Worm (Caenorhabditis elegans) whole organism, L4/young adult: ENCODE measurements around the gene F25B3.2.

Experiments used
- W03F9.2 ChIP-seq: fragments of 150-350 bp; optimal IDR thresholded peaks from 2 replicates; lab custom pipeline; 2014; ENCODE audit warnings: missing biosample characterization, missing genetic modification characterization
- dao-5 ChIP-seq: sonication (generic microtip); optimal IDR thresholded peaks from 2 replicates; lab custom pipeline; 2016; ENCODE audit warnings: missing genotype, missing genetic modification characterization, moderate library complexity, missing compliant biosample characterization
- him-1 ChIP-seq: sonication (generic microtip); optimal IDR thresholded peaks from 2 replicates; lab custom pipeline; 2016; ENCODE audit warnings: missing genotype, missing genetic modification reagents, missing genetic modification characterization, missing compliant biosample characterization

The F25B3.2 gene

DNA sequence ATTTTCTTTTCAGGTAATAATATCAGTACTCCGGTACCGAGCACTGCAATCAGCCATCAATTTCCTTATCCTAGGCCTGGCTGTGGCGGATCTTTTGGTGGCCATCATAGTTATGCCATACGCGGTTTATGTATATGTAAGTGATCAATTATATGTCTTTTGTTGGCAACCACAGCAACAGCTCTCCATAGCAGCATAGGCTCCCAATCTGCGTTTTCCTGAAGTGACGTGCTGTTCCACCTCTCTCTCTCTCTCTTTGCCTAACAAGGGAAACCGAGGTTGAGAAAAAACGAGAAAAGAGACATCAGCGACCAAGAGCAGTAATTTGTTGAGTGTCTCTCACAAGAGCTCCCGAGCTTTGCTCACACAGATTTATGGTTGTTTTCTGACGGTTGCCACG, 32.1 kb downstream of the F25B3.2 start:
- TF ChIP-seq W03F9.2 (tag; lab: Kevin White, UChicago), result no peak
- TF ChIP-seq him-1, result no peak
- TF ChIP-seq dao-5 (tag; lab: Kevin White, UChicago), result no peak

DNA sequence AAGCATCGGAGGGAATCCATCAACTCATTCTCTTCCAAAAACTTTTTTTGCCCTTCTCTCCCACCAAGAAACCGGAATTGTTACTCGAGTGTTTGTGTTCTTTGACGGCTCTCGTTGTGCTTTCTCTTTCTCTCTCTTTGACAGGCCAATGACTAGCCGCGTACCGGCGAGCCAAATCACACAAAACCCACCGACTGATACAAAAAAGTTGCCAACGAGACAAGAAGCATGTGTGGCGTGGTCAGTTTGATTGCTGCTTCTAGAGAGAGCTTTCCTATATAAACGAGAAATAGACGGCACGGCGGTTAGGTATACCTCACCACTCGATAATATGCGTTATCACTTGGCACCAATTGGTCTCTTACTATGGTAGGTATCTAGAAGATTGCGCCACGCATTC, 38.6 kb downstream of the F25B3.2 start, which contains the start of gene pqn-63:
Gene pqn-63 (plus strand): TSS at position 307 of the 400 bp plus-strand sequence.
- TF ChIP-seq dao-5 (tag; lab: Kevin White, UChicago) (no peak), W03F9.2 (tag; lab: Kevin White, UChicago) (no peak), him-1 (no peak)

DNA sequence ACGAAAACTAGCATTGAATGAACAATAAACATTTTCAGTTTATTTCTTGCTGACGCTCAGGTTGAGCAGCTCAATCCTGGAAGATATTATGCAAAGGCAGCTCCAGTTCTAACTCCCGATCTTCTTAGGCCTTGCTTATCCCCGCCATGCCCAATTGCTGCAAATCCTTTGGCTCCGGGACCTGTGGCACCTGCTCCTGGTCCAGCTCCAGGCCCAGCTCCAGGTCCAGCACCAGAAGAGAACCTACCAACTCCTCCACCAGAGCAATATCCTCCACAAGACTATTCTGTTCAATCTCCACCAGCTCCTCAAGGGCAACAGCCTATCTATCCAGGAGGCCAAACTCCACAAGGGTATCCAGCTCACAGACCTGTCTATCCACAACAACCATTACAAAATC, 39.0 kb downstream of the F25B3.2 start:
- TF ChIP-seq W03F9.2 (tag; lab: Kevin White, UChicago) (no peak), dao-5 (tag; lab: Kevin White, UChicago) (no peak), him-1 (no peak)

DNA sequence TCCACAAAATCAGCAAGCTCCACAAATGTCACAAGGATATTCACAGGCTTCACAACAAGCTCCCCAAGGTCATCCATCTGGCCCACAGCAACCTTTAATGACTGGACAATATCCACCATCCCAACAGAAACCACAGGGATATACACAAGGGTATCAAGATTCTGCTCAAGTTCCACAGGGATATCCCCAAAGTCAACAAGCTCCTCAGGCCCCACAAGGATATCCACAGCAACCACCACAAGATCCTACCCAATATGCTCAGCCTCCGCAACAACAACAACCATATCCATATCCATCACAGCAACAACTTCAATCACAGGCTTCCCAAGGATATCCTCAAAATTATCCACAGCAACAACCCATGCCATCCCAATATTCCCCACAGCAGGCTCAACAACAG, 39.6 kb downstream of the F25B3.2 start:
- TF ChIP-seq W03F9.2 (tag; lab: Kevin White, UChicago) (no peak), dao-5 (tag; lab: Kevin White, UChicago) (no peak), him-1 (no peak)

DNA sequence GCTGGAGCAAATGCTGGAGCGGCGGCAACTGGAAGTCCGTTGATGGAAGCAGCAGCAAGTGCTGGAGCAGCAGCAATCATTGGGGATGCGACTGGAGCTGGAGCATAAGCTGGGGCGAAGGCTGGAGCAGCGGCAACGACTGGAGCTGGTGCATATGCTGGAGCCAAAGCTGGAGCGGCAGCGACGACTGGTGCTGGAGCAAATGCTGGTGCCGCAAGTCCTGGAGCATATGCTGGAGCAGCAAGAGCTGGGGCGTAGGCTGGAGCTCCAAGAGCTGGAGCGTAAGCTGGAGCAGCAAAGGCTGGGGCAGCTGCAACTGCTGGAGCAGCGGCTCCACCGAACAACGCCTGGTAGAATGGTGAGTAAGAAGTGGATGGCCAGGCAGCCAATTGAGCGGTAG, 41.3 kb downstream of the F25B3.2 start:
- no peak for TF ChIP-seq dao-5 (tag; lab: Kevin White, UChicago)
- TF ChIP-seq W03F9.2 (tag; lab: Kevin White, UChicago), result no peak
- TF ChIP-seq him-1, result no peak

DNA sequence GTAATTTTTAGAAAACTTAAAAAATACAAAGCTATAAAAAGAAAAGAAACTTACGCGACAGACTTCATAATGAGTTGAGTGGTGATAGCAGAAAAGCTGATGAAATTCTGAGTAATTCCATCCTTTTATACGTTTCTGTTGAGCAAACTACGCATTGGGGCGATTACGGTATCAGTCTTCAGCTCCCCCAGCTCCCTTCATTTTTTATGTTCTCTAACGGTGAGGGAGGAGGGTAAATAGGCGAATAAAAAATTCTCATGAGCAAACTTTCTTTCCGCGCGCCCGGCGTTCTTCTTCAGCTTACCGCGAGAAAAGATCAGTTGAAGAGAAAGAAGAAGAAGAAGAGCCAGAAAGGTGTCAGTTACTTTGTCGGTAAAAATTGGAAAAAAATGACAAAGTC, 41.8 kb downstream of the F25B3.2 start, which contains the start of gene idpc-7:
Gene idpc-7 (minus strand): TSS at position 101 of the 400 bp plus-strand sequence.
- TF ChIP-seq W03F9.2 (tag; lab: Kevin White, UChicago) (no peak), him-1 (no peak), dao-5 (tag; lab: Kevin White, UChicago) (no peak)

DNA sequence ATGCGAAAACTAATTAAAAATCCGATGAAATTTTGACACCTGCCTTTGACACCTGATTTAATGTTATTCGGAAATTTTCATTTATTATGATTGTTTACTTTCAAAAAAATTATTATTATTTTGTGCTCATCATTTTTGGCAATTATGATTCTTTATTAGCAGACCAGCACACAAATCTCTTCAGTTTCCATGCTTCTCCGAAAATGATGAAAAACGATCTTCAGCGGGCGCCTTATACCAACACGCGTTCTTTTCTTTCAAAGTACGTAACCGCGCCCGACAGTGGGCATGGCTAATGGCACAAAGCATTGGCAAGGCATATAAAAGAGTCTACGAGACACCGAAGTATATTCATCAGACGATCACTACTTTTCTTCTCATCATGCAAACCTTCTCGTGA, 42.8 kb downstream of the F25B3.2 start, which contains the start of gene idpc-6:
Gene idpc-6 (plus strand): TSS at position 301 of the 400 bp plus-strand sequence.
- TF ChIP-seq dao-5 (tag; lab: Kevin White, UChicago) (no peak), W03F9.2 (tag; lab: Kevin White, UChicago) (no peak), him-1 (no peak)

DNA sequence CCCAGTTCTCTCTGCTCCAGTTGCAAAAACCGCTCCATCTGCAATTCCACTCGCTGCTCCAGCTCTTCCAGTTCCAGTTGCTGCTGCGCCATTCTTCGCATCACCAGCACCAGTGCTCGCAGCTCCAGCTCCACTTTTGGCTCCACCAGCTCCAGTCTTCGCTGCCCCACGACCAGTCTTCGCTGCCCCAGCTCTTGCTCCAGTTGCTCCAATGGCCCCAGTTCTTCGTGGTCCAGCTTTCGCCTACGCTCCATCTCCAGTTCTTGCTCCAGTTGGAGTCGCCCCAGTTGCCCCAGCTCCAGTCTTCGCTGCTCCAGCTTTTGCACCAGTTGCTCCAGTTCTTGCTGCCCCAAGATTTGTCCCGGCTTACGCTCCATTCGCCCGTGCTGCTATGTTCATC, 43.3 kb downstream of the F25B3.2 start:
- no peak for TF ChIP-seq him-1
- no peak for TF ChIP-seq dao-5 (tag; lab: Kevin White, UChicago)
- no peak for TF ChIP-seq W03F9.2 (tag; lab: Kevin White, UChicago)

DNA sequence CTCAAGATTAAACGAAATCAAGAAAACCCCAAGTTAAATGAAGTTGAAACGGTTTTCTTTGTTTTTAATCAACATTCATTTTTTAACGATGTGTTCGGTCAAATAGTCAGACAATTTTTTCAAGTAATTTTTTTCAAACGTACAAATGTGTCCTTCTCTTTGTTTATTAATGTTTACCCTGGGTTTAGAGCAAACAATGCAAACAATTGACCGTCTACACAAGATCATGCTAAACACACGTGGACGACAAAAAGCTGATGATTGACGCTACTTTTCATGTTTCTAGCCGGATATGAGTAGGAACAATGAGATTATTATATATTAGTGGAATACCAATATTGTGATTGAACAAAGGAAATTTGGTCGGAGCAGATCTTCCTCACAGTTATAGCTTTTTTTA, 44.3 kb downstream of the F25B3.2 start:
- TF ChIP-seq W03F9.2 (tag; lab: Kevin White, UChicago) (no peak), dao-5 (tag; lab: Kevin White, UChicago) (no peak), him-1 (no peak)

DNA sequence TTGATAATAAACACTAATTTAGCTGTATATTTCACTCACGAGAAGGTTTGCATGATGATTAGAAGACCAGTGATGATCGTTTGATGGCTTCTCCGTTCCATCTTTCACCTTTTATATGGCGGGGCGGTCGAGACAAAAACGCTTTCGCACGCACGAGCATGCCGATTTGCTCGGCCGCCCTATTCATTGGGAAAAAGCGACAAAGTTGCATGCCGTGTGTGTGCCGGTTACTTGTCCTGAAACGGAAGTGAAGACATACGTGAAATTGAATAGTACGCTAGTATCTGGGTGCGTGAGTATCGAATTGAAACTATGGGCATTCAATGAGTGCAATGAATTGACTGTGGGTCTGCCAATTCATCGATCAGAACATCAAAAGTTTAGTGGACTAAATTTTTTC, 45.7 kb downstream of the F25B3.2 start, which contains the start of gene idpc-5:
Gene idpc-5 (minus strand): TSS at position 101 of the 400 bp plus-strand sequence.
- TF ChIP-seq him-1 (no peak), dao-5 (tag; lab: Kevin White, UChicago) (no peak), W03F9.2 (tag; lab: Kevin White, UChicago) (no peak)

DNA sequence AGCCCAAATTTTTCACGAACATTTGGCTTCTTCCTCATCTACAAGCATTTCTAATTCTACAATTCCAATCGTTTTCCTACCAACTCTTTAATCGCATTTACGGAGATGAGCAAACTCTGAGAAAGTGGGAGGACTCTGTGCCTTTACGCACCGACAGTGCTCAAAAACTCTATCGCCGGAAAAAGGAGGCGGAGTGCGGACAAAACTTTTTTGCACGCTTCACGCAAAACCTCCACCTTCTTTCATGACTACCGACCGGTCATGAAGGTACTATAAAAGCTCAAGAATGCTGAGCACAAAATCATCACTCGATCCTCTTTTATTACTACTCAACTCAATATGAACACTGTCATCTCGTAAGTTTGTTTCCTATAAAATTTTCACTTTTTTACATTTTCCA, 48.0 kb downstream of the F25B3.2 start, which contains the start of gene idpc-4:
Gene idpc-4 (plus strand): TSS at position 301 of the 400 bp plus-strand sequence.
- TF ChIP-seq dao-5 (tag; lab: Kevin White, UChicago) (no peak), him-1 (no peak), W03F9.2 (tag; lab: Kevin White, UChicago) (no peak)

DNA sequence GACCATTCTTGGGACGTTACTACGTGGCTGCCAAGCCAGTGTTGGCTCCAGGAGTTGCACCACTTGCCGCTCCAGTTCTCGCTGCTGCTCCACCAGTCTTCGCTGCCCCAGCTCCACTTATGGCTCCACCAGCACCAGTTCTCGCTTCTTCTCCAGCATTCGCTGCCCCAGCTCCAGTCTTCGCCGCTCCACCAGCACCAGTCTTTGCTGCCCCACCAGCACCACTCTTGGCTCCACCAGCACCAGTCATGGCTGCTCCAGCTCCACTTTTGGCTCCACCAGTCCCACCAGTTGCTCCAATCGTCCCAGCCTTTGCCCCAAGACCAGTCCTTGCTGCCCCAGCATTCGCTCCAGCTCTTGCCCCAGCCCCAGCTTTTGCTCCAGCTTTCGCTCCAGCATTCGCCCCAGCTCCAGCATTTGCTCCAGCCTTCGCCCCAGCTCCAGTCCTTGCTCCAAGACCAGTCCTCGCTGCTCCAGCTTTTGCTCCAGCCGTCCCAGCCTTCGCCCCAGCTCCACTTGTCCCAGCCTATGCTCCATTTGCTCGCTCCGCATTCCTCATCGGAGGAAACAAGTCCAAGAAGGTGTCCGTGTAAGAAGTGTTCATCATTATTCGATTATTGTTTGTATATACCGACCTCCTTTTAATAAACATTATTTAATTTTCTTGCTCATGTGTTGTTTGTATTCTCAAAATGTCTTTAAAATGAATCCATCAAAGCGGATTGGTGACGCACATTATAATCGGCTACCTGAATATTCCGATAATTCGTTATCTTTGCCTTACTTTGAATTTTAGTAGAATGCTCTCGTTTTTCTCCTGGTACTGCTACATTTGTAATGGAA, 48.7 kb downstream of the F25B3.2 start, which contains the start of gene T06E4.7:
Gene T06E4.7 (plus strand): TSS at position 793 of the 843 bp plus-strand sequence.
- TF ChIP-seq W03F9.2 (tag; lab: Kevin White, UChicago) (no peak), dao-5 (tag; lab: Kevin White, UChicago) (no peak), him-1 (no peak)

DNA sequence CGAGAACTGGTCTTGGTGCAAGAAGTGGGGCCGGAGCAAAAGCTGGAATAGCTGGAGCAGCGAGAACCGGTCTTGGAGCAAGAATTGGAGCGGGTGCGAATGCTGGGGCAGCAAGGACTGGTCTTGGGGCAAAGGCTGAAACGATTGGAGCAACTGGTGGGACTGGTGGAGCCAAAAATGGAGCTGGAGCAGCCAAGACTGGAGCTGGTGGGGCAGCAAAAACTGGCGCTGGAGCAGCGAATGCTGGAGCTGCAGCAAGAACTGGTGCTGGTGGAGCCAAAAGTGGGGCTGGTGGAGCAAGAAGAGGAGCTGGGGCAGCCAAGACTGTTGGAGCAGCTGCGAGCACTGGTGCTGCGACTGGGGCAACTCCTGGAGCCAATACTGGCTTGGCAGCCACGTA, 51.5 kb downstream of the F25B3.2 start:
- TF ChIP-seq W03F9.2 (tag; lab: Kevin White, UChicago) (no peak), him-1 (no peak), dao-5 (tag; lab: Kevin White, UChicago) (no peak)

DNA sequence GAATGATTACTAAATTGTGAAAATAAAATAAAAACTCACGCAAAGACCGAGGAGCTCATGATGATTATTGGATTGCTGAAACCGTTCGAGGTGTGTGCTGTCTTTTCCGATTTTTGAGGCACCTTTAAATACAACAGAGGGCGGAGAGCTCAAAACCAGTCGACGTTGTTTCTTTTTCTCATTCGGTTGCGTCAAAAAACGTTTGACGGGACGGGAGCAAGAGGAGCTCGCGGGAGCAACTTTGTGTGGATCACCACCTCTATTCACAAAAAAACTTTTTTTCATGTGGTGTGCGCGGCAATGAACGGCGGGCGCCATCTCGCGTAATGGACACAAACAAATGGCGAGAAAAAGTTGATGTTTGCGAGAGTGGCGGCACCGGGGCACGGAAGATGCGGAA, 52.0 kb downstream of the F25B3.2 start, which contains the start of gene idpc-3:
Gene idpc-3 (minus strand): TSS at position 101 of the 400 bp plus-strand sequence.
- TF ChIP-seq him-1, result no peak
